Worm (Caenorhabditis elegans): Measurements from ENCODE around the gene mek-1.

DNA sequence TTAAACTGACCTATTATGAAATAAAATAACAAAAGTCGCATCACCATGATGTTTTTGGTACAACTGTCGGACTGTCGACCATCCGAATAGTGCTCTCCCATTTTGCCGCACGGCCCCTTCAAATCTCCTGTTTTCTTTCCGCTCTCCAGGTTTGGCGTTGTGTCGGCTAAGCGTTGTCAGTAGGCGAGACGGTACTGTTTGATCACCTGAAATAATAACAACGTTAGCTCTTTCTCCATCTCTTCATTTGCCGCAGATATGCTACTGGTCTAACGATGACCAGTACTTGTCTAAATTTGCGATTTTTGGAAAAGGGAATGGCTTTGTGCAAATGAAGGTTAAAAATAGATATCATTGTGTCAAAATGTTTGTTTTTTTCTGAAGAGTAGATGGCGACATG lies 40.5 kb downstream of the mek-1 start, which contains the start of gene chts-1:
- TF ChIP-seq ccch-3 (GFP tag; optimal IDR thresholded peaks at IDR 0.05) (no peak), nhr-80 (tag; optimal IDR thresholded peaks at IDR 0.05) (no peak), unc-62 (GFP tag; optimal IDR thresholded peaks at IDR 0.05) (no peak), lsy-27 (tag; optimal IDR thresholded peaks at IDR 0.05; ENCODE audit: borderline replicate concordance, insufficient read depth) (no peak), lir-1 (GFP tag; conservative IDR thresholded peaks at IDR 0.05) (no peak), ztf-22 (GFP tag; optimal IDR thresholded peaks at IDR 0.05) (no peak)
